Fruit fly (Drosophila melanogaster) whole organism, wandering third instar larva: Measurements from ENCODE around the gene CG14207.

Source experiments
- Abd-B ChIP-seq: fragments of >200 bp; optimal IDR thresholded peaks from 2 replicates; lab custom pipeline; 2017; ENCODE audit warnings: missing biosample characterization, missing genetic modification characterization
- CG32264 ChIP-seq: fragments of 200-800 bp; sonication (Bioruptor generic); optimal IDR thresholded peaks from 2 replicates; lab custom pipeline; 2016; ENCODE audit warnings: missing biosample characterization, missing genetic modification characterization
- CG9705 ChIP-seq: fragments of 200-800 bp; sonication (Bioruptor generic); optimal IDR thresholded peaks from 2 replicates; lab custom pipeline; 2018; ENCODE audit warnings: missing biosample characterization, mild to moderate bottlenecking, missing genetic modification characterization
- CrebA ChIP-seq: fragments of 200-800 bp; sonication (Bioruptor generic); optimal IDR thresholded peaks from 2 replicates; lab custom pipeline; 2016; ENCODE audit warnings: missing biosample characterization, mild to moderate bottlenecking, missing genetic modification characterization, borderline replicate concordance
- Dfd ChIP-seq: fragments of >200 bp; optimal IDR thresholded peaks from 2 replicates; lab custom pipeline; 2017; ENCODE audit warnings: missing biosample characterization, missing genetic modification characterization
- Dif ChIP-seq: fragments of 200-275, 200-300 bp; sonication (Bioruptor generic); optimal IDR thresholded peaks from 2 replicates; lab custom pipeline; 2018; ENCODE audit warnings: missing biosample characterization, missing genetic modification characterization; ENCODE audit not compliant: partially characterized antibody
- GATAd ChIP-seq: sonication (Bioruptor generic); optimal IDR thresholded peaks from 2 replicates; lab custom pipeline; 2016; ENCODE audit warnings: missing biosample characterization, missing genetic modification characterization
- HLH106 ChIP-seq: fragments of 200-800 bp; optimal IDR thresholded peaks from 3 replicates; lab custom pipeline; 2019; ENCODE audit warnings: missing biosample characterization, mild to moderate bottlenecking, missing genetic modification characterization, moderate library complexity
- Hnf4 ChIP-seq: fragments of 200-800 bp; sonication (Bioruptor generic); optimal IDR thresholded peaks from 2 replicates; lab custom pipeline; 2016; ENCODE audit warnings: missing biosample characterization, mild to moderate bottlenecking, missing genetic modification characterization
- Hr78 ChIP-seq: fragments of >200 bp; optimal IDR thresholded peaks from 2 replicates; lab custom pipeline; 2017; ENCODE audit warnings: missing biosample characterization, missing genetic modification characterization
- Hr83 ChIP-seq: fragments of 200-300 bp; sonication (Bioruptor generic); optimal IDR thresholded peaks from 2 replicates; lab custom pipeline; 2016; ENCODE audit warnings: missing biosample characterization, mild to moderate bottlenecking, missing genetic modification characterization, moderate library complexity; ENCODE audit not compliant: poor library complexity, severe bottlenecking
- Jra ChIP-seq: sonication (Bioruptor generic); optimal IDR thresholded peaks from 2 replicates; lab custom pipeline; 2016; ENCODE audit warnings: missing biosample characterization, missing genetic modification characterization
- Mio ChIP-seq: sonication (Bioruptor generic); optimal IDR thresholded peaks from 2 replicates; lab custom pipeline; 2016; ENCODE audit warnings: missing biosample characterization, missing genetic modification characterization
- Myc ChIP-seq: fragments of >200 bp; optimal IDR thresholded peaks from 2 replicates; lab custom pipeline; 2017
- N ChIP-seq: fragments of >200 bp; optimal IDR thresholded peaks from 2 replicates; lab custom pipeline; 2018; ENCODE audit warnings: missing biosample characterization, missing external identifiers, missing genetic modification characterization
- OdsH ChIP-seq: fragments of 200-800 bp; sonication (Bioruptor generic); optimal IDR thresholded peaks from 2 replicates; lab custom pipeline; 2016; ENCODE audit warnings: missing biosample characterization, mild to moderate bottlenecking, missing genetic modification characterization
- Rel ChIP-seq, 2 experiments: fragments of 200-800 bp; sonication (Bioruptor generic) in 1 of 2; optimal IDR thresholded peaks; 2 replicates in 1 of 2; 3 replicates in 1 of 2; lab custom pipeline; 2016 to 2019; ENCODE audit warnings: mild to moderate bottlenecking in 2 of 2, missing biosample characterization in 2 of 2, missing genetic modification characterization in 2 of 2, moderate library complexity in 1 of 2
- Sp1 ChIP-seq: fragments of 200-800 bp; sonication (Bioruptor generic); optimal IDR thresholded peaks from 3 replicates; lab custom pipeline; 2019; ENCODE audit warnings: missing biosample characterization, mild to moderate bottlenecking, missing genetic modification characterization, moderate library complexity
- Vsx2 ChIP-seq: fragments of 200-300, 225-300 bp; sonication (Bioruptor generic); optimal IDR thresholded peaks from 2 replicates; lab custom pipeline; 2018; ENCODE audit warnings: missing biosample characterization, missing genetic modification characterization; ENCODE audit not compliant: partially characterized antibody
- br ChIP-seq: fragments of 200-800 bp; sonication (Bioruptor generic); optimal IDR thresholded peaks from 2 replicates; lab custom pipeline; 2016; ENCODE audit warnings: missing biosample characterization, missing genetic modification characterization
- brk ChIP-seq: fragments of 200-800 bp; sonication (Bioruptor generic); optimal IDR thresholded peaks from 2 replicates; lab custom pipeline; 2016; ENCODE audit warnings: missing biosample characterization, mild to moderate bottlenecking, missing genetic modification characterization
- dl ChIP-seq, 2 experiments: fragments of 175-275, 200-275 bp in 1 of 2; fragments of 200-275 bp in 1 of 2; sonication (Bioruptor generic); optimal IDR thresholded peaks; lab custom pipeline; 2018; ENCODE audit warnings: mild to moderate bottlenecking in 2 of 2, missing biosample characterization in 2 of 2, missing genetic modification characterization in 2 of 2, moderate library complexity in 2 of 2; ENCODE audit not compliant: partially characterized antibody in 2 of 2, insufficient read depth in 1 of 2
- dmrt93B ChIP-seq: fragments of 200-800 bp; sonication (Bioruptor generic); optimal IDR thresholded peaks from 2 replicates; lab custom pipeline; 2018; ENCODE audit warnings: missing biosample characterization, mild to moderate bottlenecking, missing genetic modification characterization
- dsf ChIP-seq: sonication (Bioruptor generic); optimal IDR thresholded peaks from 2 replicates; lab custom pipeline; 2016; ENCODE audit warnings: missing biosample characterization, missing genetic modification characterization, borderline replicate concordance
- ey ChIP-seq: fragments of 200-800 bp; sonication (Bioruptor generic); optimal IDR thresholded peaks from 2 replicates; lab custom pipeline; 2016; ENCODE audit warnings: missing biosample characterization, missing genetic modification characterization
- foxo ChIP-seq, 2 experiments: fragments of 200-800 bp; sonication (Bioruptor generic); optimal IDR thresholded peaks; 2 replicates in 1 of 2; 3 replicates in 1 of 2; lab custom pipeline; 2016 to 2017; ENCODE audit warnings: missing biosample characterization in 2 of 2, missing genetic modification characterization in 2 of 2
- fru ChIP-seq: fragments of 200-800 bp; sonication (Bioruptor generic); optimal IDR thresholded peaks from 3 replicates; lab custom pipeline; 2016; ENCODE audit warnings: missing biosample characterization, mild to moderate bottlenecking, missing genetic modification characterization
- h ChIP-seq: fragments of 200-800 bp; sonication (Bioruptor generic); optimal IDR thresholded peaks from 3 replicates; lab custom pipeline; 2016; ENCODE audit warnings: missing biosample characterization, mild to moderate bottlenecking, missing genetic modification characterization
- jim ChIP-seq: fragments of 175-275, 200-325 bp; sonication (Bioruptor generic); optimal IDR thresholded peaks from 2 replicates; lab custom pipeline; 2016; ENCODE audit warnings: missing biosample characterization, mild to moderate bottlenecking, missing genetic modification characterization
- lola ChIP-seq: fragments of >200 bp; optimal IDR thresholded peaks from 2 replicates; lab custom pipeline; 2017; ENCODE audit warnings: missing biosample characterization, missing genetic modification characterization
- pan ChIP-seq: fragments of >200 bp; optimal IDR thresholded peaks from 2 replicates; lab custom pipeline; 2017
- psq ChIP-seq: fragments of 200-800 bp; sonication (Bioruptor generic); optimal IDR thresholded peaks from 3 replicates; lab custom pipeline; 2017; ENCODE audit warnings: missing biosample characterization, mild to moderate bottlenecking, missing genetic modification characterization, moderate library complexity
- rgr ChIP-seq: fragments of 200-800 bp; sonication (Bioruptor generic); optimal IDR thresholded peaks from 3 replicates; lab custom pipeline; 2016; ENCODE audit warnings: missing biosample characterization, mild to moderate bottlenecking, missing genetic modification characterization
- sage ChIP-seq: fragments of 200-800 bp; sonication (Bioruptor generic); optimal IDR thresholded peaks from 2 replicates; lab custom pipeline; 2016; ENCODE audit warnings: missing biosample characterization, mild to moderate bottlenecking, missing genetic modification characterization
- sv ChIP-seq: fragments of 200-800 bp; sonication (Bioruptor generic); optimal IDR thresholded peaks from 3 replicates; lab custom pipeline; 2016; ENCODE audit warnings: missing biosample characterization, missing genetic modification characterization
- tai ChIP-seq: sonication (Bioruptor generic); optimal IDR thresholded peaks from 2 replicates; lab custom pipeline; 2016; ENCODE audit warnings: missing biosample characterization, missing genetic modification characterization
- usp ChIP-seq: fragments of >200 bp; optimal IDR thresholded peaks from 2 replicates; lab custom pipeline; 2017; ENCODE audit warnings: missing biosample characterization, missing genetic modification characterization
- woc ChIP-seq: sonication (Bioruptor generic); optimal IDR thresholded peaks from 2 replicates; lab custom pipeline; 2016; ENCODE audit warnings: missing biosample characterization, mild to moderate bottlenecking, missing genetic modification characterization

CG14207 gene

dm6 chrX:19645873-19646541, 41.0 kb downstream of the CG14207 start, which contains the start of gene Arp10:
Arp10 (minus strand) TSS chrX:19646176.
- no peak for TF ChIP-seq CG32264 (GFP tag; lab: Kevin White, UChicago)
- TF ChIP-seq dl (GFP tag; optimal IDR thresholded peaks at IDR 0.05; lab: Kevin White, UChicago; ENCODE audit: insufficient read depth in 1 of 2, partially characterized antibody in 2 of 2), result no peak
- TF ChIP-seq HLH106 (tag; lab: Kevin White, UChicago), result peak; percentile 25
- no peak for TF ChIP-seq dmrt93B (GFP tag; lab: Kevin White, UChicago)
- no peak for TF ChIP-seq Hr83 (GFP tag; lab: Kevin White, UChicago)
- TF ChIP-seq Dif (GFP tag; lab: Kevin White, UChicago), result no peak
- TF ChIP-seq lola, result no peak
- no peak for TF ChIP-seq br (GFP tag; lab: Kevin White, UChicago)
- TF ChIP-seq OdsH (GFP tag; lab: Kevin White, UChicago), result no peak
- peak; percentile 11 for TF ChIP-seq h (GFP tag; lab: Kevin White, UChicago)
- no peak for TF ChIP-seq dsf (GFP tag; lab: Kevin White, UChicago)
- TF ChIP-seq woc, result no peak
- TF ChIP-seq Rel (GFP tag; optimal IDR thresholded peaks at IDR 0.05; lab: Kevin White, UChicago), result no peak
- no peak for TF ChIP-seq Rel (tag; optimal IDR thresholded peaks at IDR 0.05; lab: Kevin White, UChicago)
- no peak for TF ChIP-seq GATAd
- no peak for TF ChIP-seq Dfd (GFP tag; lab: Kevin White, UChicago)
- no peak for TF ChIP-seq ey (GFP tag; lab: Kevin White, UChicago)
- no peak for TF ChIP-seq sage (GFP tag; lab: Kevin White, UChicago)
- TF ChIP-seq Sp1 (GFP tag; lab: Kevin White, UChicago), result peak; percentile 5
- TF ChIP-seq rgr, result no peak
- no peak for TF ChIP-seq pan
- TF ChIP-seq Hnf4 (GFP tag; lab: Kevin White, UChicago), result no peak
- no peak for TF ChIP-seq Myc
- TF ChIP-seq CrebA, result no peak
- no peak for TF ChIP-seq psq
- no peak for TF ChIP-seq brk (GFP tag; lab: Kevin White, UChicago)
- no peak for TF ChIP-seq Vsx2
- no peak for TF ChIP-seq jim (GFP tag; lab: Kevin White, UChicago)
- TF ChIP-seq foxo (GFP tag; optimal IDR thresholded peaks at IDR 0.05; lab: Kevin White, UChicago), result no peak
- no peak for TF ChIP-seq CG9705 (GFP tag; lab: Kevin White, UChicago)
- TF ChIP-seq Abd-B, result no peak
- TF ChIP-seq fru (GFP tag; lab: Kevin White, UChicago), result no peak
- peak; percentile 87 for TF ChIP-seq N
- no peak for TF ChIP-seq Hr78 (GFP tag; lab: Kevin White, UChicago)
- TF ChIP-seq usp (GFP tag; lab: Kevin White, UChicago), result no peak
- TF ChIP-seq sv, result no peak
- TF ChIP-seq, all 38 proteins: peak for 4

dm6 chrX:19651757-19652419, 46.9 kb downstream of the CG14207 start, which contains the start of the genes Ranbp21 and Elys:
Ranbp21 (minus strand) TSS chrX:19652269.
Elys (plus strand) TSS chrX:19652305.
- no peak for TF ChIP-seq usp (GFP tag; lab: Kevin White, UChicago)
- TF ChIP-seq Sp1 (GFP tag; lab: Kevin White, UChicago), result peak; percentile 24
- no peak for TF ChIP-seq Abd-B
- TF ChIP-seq Vsx2, result no peak
- TF ChIP-seq Hr78 (GFP tag; lab: Kevin White, UChicago), result no peak
- no peak for TF ChIP-seq OdsH (GFP tag; lab: Kevin White, UChicago)
- no peak for TF ChIP-seq fru (GFP tag; lab: Kevin White, UChicago)
- peak; percentile 59 for TF ChIP-seq ey (GFP tag; lab: Kevin White, UChicago)
- no peak for TF ChIP-seq Mio
- no peak for TF ChIP-seq Jra (GFP tag; lab: Kevin White, UChicago)
- no peak for TF ChIP-seq GATAd
- no peak for TF ChIP-seq dl (GFP tag; optimal IDR thresholded peaks at IDR 0.05; lab: Kevin White, UChicago; ENCODE audit: insufficient read depth in 1 of 2, partially characterized antibody in 2 of 2)
- no peak for TF ChIP-seq Myc
- TF ChIP-seq N, result no peak
- TF ChIP-seq Dfd (GFP tag; lab: Kevin White, UChicago), result no peak
- peak in 1 of 2 experiments; percentile 66 for TF ChIP-seq foxo (GFP tag; optimal IDR thresholded peaks at IDR 0.05; lab: Kevin White, UChicago)
- no peak for TF ChIP-seq woc
- no peak for TF ChIP-seq br (GFP tag; lab: Kevin White, UChicago)
- TF ChIP-seq h (GFP tag; lab: Kevin White, UChicago), result no peak
- TF ChIP-seq jim (GFP tag; lab: Kevin White, UChicago), result no peak
- TF ChIP-seq pan, result no peak
- TF ChIP-seq brk (GFP tag; lab: Kevin White, UChicago), result no peak
- no peak for TF ChIP-seq Rel (GFP tag; optimal IDR thresholded peaks at IDR 0.05; lab: Kevin White, UChicago)
- no peak for TF ChIP-seq Rel (tag; optimal IDR thresholded peaks at IDR 0.05; lab: Kevin White, UChicago)
- TF ChIP-seq dsf (GFP tag; lab: Kevin White, UChicago), result no peak
- no peak for TF ChIP-seq Dif (GFP tag; lab: Kevin White, UChicago)
- peak; percentile 0 for TF ChIP-seq sv
- TF ChIP-seq CG32264 (GFP tag; lab: Kevin White, UChicago), result no peak
- no peak for TF ChIP-seq Hr83 (GFP tag; lab: Kevin White, UChicago)
- peak; percentile 40 for TF ChIP-seq psq
- no peak for TF ChIP-seq tai (GFP tag; lab: Kevin White, UChicago)
- no peak for TF ChIP-seq dmrt93B (GFP tag; lab: Kevin White, UChicago)
- TF ChIP-seq HLH106 (tag; lab: Kevin White, UChicago), result peak; percentile 56
- no peak for TF ChIP-seq lola
- no peak for TF ChIP-seq Hnf4 (GFP tag; lab: Kevin White, UChicago)
- TF ChIP-seq CrebA, result no peak
- TF ChIP-seq sage (GFP tag; lab: Kevin White, UChicago), result no peak
- no peak for TF ChIP-seq rgr
- TF ChIP-seq CG9705 (GFP tag; lab: Kevin White, UChicago), result peak; percentile 44
